Worm (Caenorhabditis elegans): ENCODE measurements around the gene T18D3.1.

DNA sequence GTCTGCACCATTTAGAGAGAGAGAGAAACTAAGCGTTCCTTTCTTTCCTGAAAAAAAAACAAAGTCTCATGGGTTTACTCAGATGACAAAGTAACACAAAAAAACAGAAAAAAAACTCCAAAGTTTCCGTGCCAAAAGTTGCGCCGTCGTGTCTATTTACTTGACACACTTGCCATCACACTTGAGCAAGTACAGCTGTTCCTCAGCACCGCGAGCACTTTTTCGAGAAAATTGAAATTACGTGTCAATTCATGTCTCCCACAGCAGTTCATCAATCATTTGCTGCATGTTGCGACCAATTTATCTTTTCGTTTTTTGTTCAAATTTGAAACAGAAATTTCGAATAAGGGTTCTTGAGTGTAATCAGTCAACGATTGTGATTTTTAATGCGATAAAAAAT, 18.1 kb upstream of the T18D3.1 start:
- TF ChIP-seq ceh-82 (tag; optimal IDR thresholded peaks at IDR 0.05) (no peak), egl-27 (tag; optimal IDR thresholded peaks at IDR 0.05) (no peak), ama-1 (optimal IDR thresholded peaks at IDR 0.05) (no peak), dmd-6 (GFP tag; IDR thresholded peaks at IDR 0.05) (no peak), jun-1 (tag; optimal IDR thresholded peaks at IDR 0.05) (no peak), nhr-6 (tag; optimal IDR thresholded peaks at IDR 0.05) (no peak), arid-1 (GFP tag; conservative IDR thresholded peaks at IDR 0.05) (no peak), nhr-76 (tag; optimal IDR thresholded peaks at IDR 0.05) (no peak)

All from whole organism, L4 larva.